Fruit fly (Drosophila melanogaster) whole organism, embryonic: ENCODE results near the gene cerv.
A peak's percentile ranks its signal among the peaks of the same experiment; 100 is the strongest.

Source experiments
- CG10147 ChIP-seq: fragments of 200-800 bp; sonication (Bioruptor generic); optimal IDR thresholded peaks from 2 replicates; lab custom pipeline; 2019; ENCODE audit warnings: missing biosample characterization, mild to moderate bottlenecking, missing genetic modification characterization, moderate library complexity
- CG10209 ChIP-seq: fragments of 200-800 bp; sonication (Bioruptor generic); optimal IDR thresholded peaks from 3 replicates; lab custom pipeline; 2017; ENCODE audit warnings: missing biosample characterization, mild to moderate bottlenecking, missing genetic modification characterization, missing genetic modification reagents
- CG10366 ChIP-seq: fragments of 200-800 bp; sonication (Bioruptor generic); IDR thresholded peaks from 2 replicates; pipeline ENCODE4 v1.3.6; 2022; ENCODE audit warnings: missing biosample characterization, missing genetic modification characterization
- CG10565 ChIP-seq: fragments of 200-800 bp; sonication (Bioruptor generic); optimal IDR thresholded peaks from 3 replicates; lab custom pipeline; 2016; ENCODE audit warnings: missing biosample characterization, mild to moderate bottlenecking, missing genetic modification characterization
- CG11093 ChIP-seq: fragments of 200-800 bp; sonication (Bioruptor generic); IDR thresholded peaks from 3 replicates; pipeline ENCODE4 v1.3.6; 2022; ENCODE audit warnings: missing biosample characterization, missing genetic modification characterization
- CG11723 ChIP-seq: fragments of 200-800 bp; sonication (Bioruptor generic); optimal IDR thresholded peaks from 2 replicates; lab custom pipeline; 2017; ENCODE audit warnings: missing biosample characterization, mild to moderate bottlenecking, missing genetic modification characterization
- CG12744 ChIP-seq: fragments of 200-800 bp; sonication (Bioruptor generic); optimal IDR thresholded peaks from 2 replicates; lab custom pipeline; 2016; ENCODE audit warnings: missing biosample characterization, missing genetic modification characterization
- CG13624 ChIP-seq: fragments of 200-800 bp; sonication (Bioruptor generic); optimal IDR thresholded peaks from 2 replicates; lab custom pipeline; 2016; ENCODE audit warnings: missing biosample characterization, missing genetic modification characterization
- CG14441 ChIP-seq: fragments of 200-800 bp; sonication (Bioruptor generic); IDR thresholded peaks from 2 replicates; pipeline ENCODE4 v1.3.6; 2022; ENCODE audit warnings: missing biosample characterization, missing genetic modification characterization
- CG14860 ChIP-seq: fragments of 200-800 bp; sonication (Bioruptor generic); IDR thresholded peaks from 3 replicates; pipeline ENCODE4 v1.3.6; 2022; ENCODE audit warnings: missing biosample characterization, missing genetic modification characterization; ENCODE audit not compliant: partially characterized antibody
- CG18011 ChIP-seq: fragments of 200-800 bp; sonication (Bioruptor generic); optimal IDR thresholded peaks from 2 replicates; lab custom pipeline; 2017; ENCODE audit warnings: missing biosample characterization, missing genetic modification characterization, mild to moderate bottlenecking, moderate library complexity, missing genotype
- CG18262 ChIP-seq: fragments of 200-800 bp; optimal IDR thresholded peaks from 3 replicates; lab custom pipeline; 2019; ENCODE audit warnings: missing biosample characterization, mild to moderate bottlenecking, missing genetic modification characterization, moderate library complexity
- CG2199 ChIP-seq: fragments of 200-800 bp; sonication (Bioruptor generic); IDR thresholded peaks from 3 replicates; pipeline ENCODE4 v1.3.6; 2022; ENCODE audit warnings: missing biosample characterization, missing genetic modification characterization
- CG31224 ChIP-seq: fragments of 200-800 bp; sonication (Bioruptor generic); IDR thresholded peaks from 2 replicates; pipeline ENCODE4 v1.3.6; 2022; ENCODE audit warnings: missing biosample characterization, missing genetic modification characterization
- CG4617 ChIP-seq: fragments of 200-800 bp; sonication (Bioruptor generic); optimal IDR thresholded peaks from 3 replicates; lab custom pipeline; 2016; ENCODE audit warnings: missing biosample characterization, missing genetic modification characterization, borderline replicate concordance
- CG4820 ChIP-seq: fragments of 200-800 bp; sonication (Bioruptor generic); optimal IDR thresholded peaks from 3 replicates; lab custom pipeline; 2016; ENCODE audit warnings: missing biosample characterization, missing genetic modification characterization
- CG6654 ChIP-seq: fragments of 200-800 bp; sonication (Bioruptor generic); optimal IDR thresholded peaks from 2 replicates; lab custom pipeline; 2017; ENCODE audit warnings: missing biosample characterization, mild to moderate bottlenecking, missing genetic modification characterization
- CG6791 ChIP-seq: fragments of 200-800 bp; sonication (Bioruptor generic); IDR thresholded peaks from 3 replicates; pipeline ENCODE4 v1.3.6; 2022; ENCODE audit warnings: missing biosample characterization, missing genetic modification characterization; ENCODE audit not compliant: partially characterized antibody
- CG6854 ChIP-seq: fragments of 200-800 bp; sonication (Bioruptor generic); optimal IDR thresholded peaks from 3 replicates; lab custom pipeline; 2017; ENCODE audit warnings: missing biosample characterization, mild to moderate bottlenecking, missing genetic modification characterization
- CG7372 ChIP-seq: fragments of 200-800 bp; sonication (Bioruptor generic); IDR thresholded peaks from 2 replicates; pipeline ENCODE4 v1.3.6; 2022; ENCODE audit warnings: missing biosample characterization, missing genetic modification characterization
- CG7786 ChIP-seq: fragments of 200-800 bp; sonication (Bioruptor generic); optimal IDR thresholded peaks from 2 replicates; lab custom pipeline; 2016; ENCODE audit warnings: missing biosample characterization, missing genetic modification characterization
- CG9727 ChIP-seq: fragments of 200-800 bp; sonication (Bioruptor generic); optimal IDR thresholded peaks from 3 replicates; lab custom pipeline; 2017; ENCODE audit warnings: missing biosample characterization, mild to moderate bottlenecking, missing genetic modification characterization
- CG9797 ChIP-seq: fragments of 200-800 bp; sonication (Bioruptor generic); optimal IDR thresholded peaks from 3 replicates; lab custom pipeline; 2018; ENCODE audit warnings: missing biosample characterization, mild to moderate bottlenecking, missing genetic modification characterization
- Doc3 ChIP-seq: fragments of 200-800 bp; sonication (Bioruptor generic); IDR thresholded peaks from 3 replicates; pipeline ENCODE4 v1.3.6; 2022; ENCODE audit warnings: missing biosample characterization, missing genetic modification characterization; ENCODE audit not compliant: partially characterized antibody
- Ets97D ChIP-seq: fragments of 200-800 bp; sonication (Bioruptor generic); optimal IDR thresholded peaks from 3 replicates; lab custom pipeline; 2016; ENCODE audit warnings: missing biosample characterization, missing genetic modification characterization
- Gug ChIP-seq: fragments of 200-800 bp; sonication (Bioruptor generic); IDR thresholded peaks from 4 replicates; pipeline ENCODE4 v1.3.6; 2022; ENCODE audit warnings: missing biosample characterization, missing genetic modification characterization
- Hsf ChIP-seq: fragments of 200-800 bp; sonication (Bioruptor generic); optimal IDR thresholded peaks from 3 replicates; lab custom pipeline; 2016; ENCODE audit warnings: missing biosample characterization, missing genetic modification characterization
- Nf-YC ChIP-seq: fragments of 200-800 bp; optimal IDR thresholded peaks from 3 replicates; lab custom pipeline; 2019; ENCODE audit warnings: missing biosample characterization, mild to moderate bottlenecking, missing genetic modification characterization, moderate library complexity
- Rx ChIP-seq: fragments of 200-800 bp; sonication (Bioruptor generic); IDR thresholded peaks from 2 replicates; pipeline ENCODE4 v1.3.6; 2022; ENCODE audit warnings: missing biosample characterization, missing genetic modification characterization
- Scr ChIP-seq: fragments of 200-800 bp; sonication (Bioruptor generic); IDR thresholded peaks from 2 replicates; pipeline ENCODE4 v1.3.6; 2022; ENCODE audit warnings: missing biosample characterization, missing genetic modification characterization; ENCODE audit not compliant: partially characterized antibody
- Ssrp ChIP-seq: fragments of 200-800 bp; sonication (Bioruptor generic); optimal IDR thresholded peaks from 2 replicates; lab custom pipeline; 2018; ENCODE audit warnings: missing biosample characterization, mild to moderate bottlenecking, missing genetic modification characterization, moderate library complexity
- abd-A ChIP-seq: fragments of 200-800 bp; sonication (Bioruptor generic); optimal IDR thresholded peaks from 3 replicates; lab custom pipeline; 2019; ENCODE audit warnings: missing biosample characterization, mild to moderate bottlenecking, missing genetic modification characterization, moderate library complexity
- aop ChIP-seq: fragments of 200-800 bp; sonication (Bioruptor generic); IDR thresholded peaks from 2 replicates; pipeline ENCODE4 v1.3.6; 2022; ENCODE audit warnings: missing biosample characterization, missing genetic modification characterization
- bcd ChIP-seq: fragments of 200-800 bp; sonication (Bioruptor generic); optimal IDR thresholded peaks from 2 replicates; lab custom pipeline; 2017; ENCODE audit warnings: missing biosample characterization, mild to moderate bottlenecking, missing genetic modification characterization
- dysf ChIP-seq: fragments of 200-800 bp; sonication (Bioruptor generic); IDR thresholded peaks from 3 replicates; pipeline ENCODE4 v1.3.6; 2022; ENCODE audit warnings: missing biosample characterization, missing genetic modification characterization
- fru ChIP-seq: fragments of >200 bp; optimal IDR thresholded peaks from 2 replicates; lab custom pipeline; 2017
- fu2 ChIP-seq: fragments of 200-800 bp; sonication (Bioruptor generic); optimal IDR thresholded peaks from 2 replicates; lab custom pipeline; 2016; ENCODE audit warnings: missing biosample characterization, missing genetic modification characterization
- gem ChIP-seq: fragments of 200-800 bp; sonication (Bioruptor generic); optimal IDR thresholded peaks from 2 replicates; lab custom pipeline; 2019; ENCODE audit warnings: missing biosample characterization, mild to moderate bottlenecking, missing genetic modification characterization, moderate library complexity
- ind ChIP-seq: fragments of 200-800 bp; sonication (Bioruptor generic); optimal IDR thresholded peaks from 3 replicates; lab custom pipeline; 2016; ENCODE audit warnings: missing biosample characterization, missing genetic modification characterization
- insv ChIP-seq, 2 experiments: fragments of 200-800 bp; sonication (Bioruptor generic); optimal IDR thresholded peaks; 3 replicates each; lab custom pipeline; 2016 to 2018; ENCODE audit warnings: missing biosample characterization in 2 of 2, missing genetic modification characterization in 2 of 2
- lbe ChIP-seq: fragments of 200-800 bp; sonication (Bioruptor generic); optimal IDR thresholded peaks from 2 replicates; lab custom pipeline; 2016; ENCODE audit warnings: missing biosample characterization, mild to moderate bottlenecking, missing genetic modification characterization
- lilli ChIP-seq: fragments of 200-800 bp; sonication (Bioruptor generic); optimal IDR thresholded peaks from 3 replicates; lab custom pipeline; 2016; ENCODE audit warnings: missing biosample characterization, missing genetic modification characterization
- nmo ChIP-seq: fragments of 200-800 bp; sonication (Bioruptor generic); optimal IDR thresholded peaks from 2 replicates; lab custom pipeline; 2018; ENCODE audit warnings: missing biosample characterization, mild to moderate bottlenecking, missing genetic modification characterization, moderate library complexity
- org-1 ChIP-seq: fragments of 200-800 bp; sonication (Bioruptor generic); optimal IDR thresholded peaks from 2 replicates; lab custom pipeline; 2017; ENCODE audit warnings: missing biosample characterization, missing genetic modification characterization
- run ChIP-seq: fragments of 200-800 bp; sonication (Bioruptor generic); optimal IDR thresholded peaks from 3 replicates; lab custom pipeline; 2018; ENCODE audit warnings: missing biosample characterization, mild to moderate bottlenecking, missing genetic modification characterization
- schlank ChIP-seq: fragments of 200-800 bp; sonication (Bioruptor generic); optimal IDR thresholded peaks from 2 replicates; lab custom pipeline; 2018; ENCODE audit warnings: missing biosample characterization, mild to moderate bottlenecking, missing genetic modification characterization
- slou ChIP-seq: fragments of 200-800 bp; sonication (Bioruptor generic); optimal IDR thresholded peaks from 3 replicates; lab custom pipeline; 2016; ENCODE audit warnings: missing biosample characterization, missing genetic modification characterization
- stwl ChIP-seq: fragments of 200-800 bp; sonication (Bioruptor generic); optimal IDR thresholded peaks from 3 replicates; lab custom pipeline; 2018; ENCODE audit warnings: missing biosample characterization, mild to moderate bottlenecking, missing genetic modification characterization, moderate library complexity
- tx ChIP-seq: fragments of 200-800 bp; sonication (Bioruptor generic); optimal IDR thresholded peaks from 2 replicates; lab custom pipeline; 2016; ENCODE audit warnings: missing biosample characterization, missing genetic modification characterization
- vvl ChIP-seq: fragments of 200-800 bp; sonication (Bioruptor generic); IDR thresholded peaks from 2 replicates; pipeline ENCODE4 v1.3.6; 2022; ENCODE audit warnings: missing biosample characterization, missing genetic modification characterization
- wdn ChIP-seq: fragments of 200-800 bp; sonication (Bioruptor generic); IDR thresholded peaks from 2 replicates; pipeline ENCODE4 v1.3.6; 2022; ENCODE audit warnings: missing biosample characterization, missing genetic modification characterization
- zfh2 ChIP-seq: fragments of 200-800 bp; sonication (Bioruptor generic); optimal IDR thresholded peaks from 2 replicates; lab custom pipeline; 2016; ENCODE audit warnings: missing biosample characterization, missing genetic modification characterization

cerv gene

DNA sequence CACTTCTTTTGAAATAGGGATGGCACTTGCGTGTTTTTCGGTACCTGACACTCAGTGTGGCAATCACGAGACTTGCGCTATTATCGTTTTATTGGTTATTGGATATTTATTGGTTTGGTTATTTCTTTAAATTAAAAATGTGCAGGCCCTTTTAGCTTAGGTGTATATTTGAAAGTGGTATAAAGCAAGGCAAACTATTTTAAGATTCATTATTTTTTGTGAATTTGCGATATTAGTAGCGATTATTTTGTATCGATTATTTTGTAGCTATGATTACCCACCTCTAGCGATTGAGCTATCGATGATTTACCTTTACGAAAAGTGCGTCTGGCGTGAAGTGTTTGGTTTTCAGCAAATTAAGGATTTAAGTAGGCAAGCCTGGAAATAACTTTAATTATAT is 4.9 kb upstream of the cerv start, which contains the start of the genes CG9215 and CG8097 (continued):
- TF ChIP-seq tx (GFP tag; lab: Kevin White, UChicago), result no peak
- TF ChIP-seq CG10565, result no peak
- peak; percentile 36 for TF ChIP-seq fu2
- TF ChIP-seq CG10147 (GFP tag; lab: Kevin White, UChicago), result peak; percentile 37
- TF ChIP-seq CG9797, result peak; percentile 31
- peak; percentile 10 for TF ChIP-seq Ssrp (tag; lab: Kevin White, UChicago)
- TF ChIP-seq CG14441 (GFP tag; lab: Robert Waterston, UW), result no peak
- peak; percentile 53 for TF ChIP-seq Nf-YC
- TF ChIP-seq CG9727 (GFP tag; lab: Kevin White, UChicago), result peak; percentile 36
- TF ChIP-seq CG4617, result peak; percentile 39
- no peak for TF ChIP-seq Rx (GFP tag; lab: Robert Waterston, UW)
- TF ChIP-seq CG6654 (GFP tag; lab: Kevin White, UChicago), result no peak
- TF ChIP-seq slou (GFP tag; lab: Kevin White, UChicago), result peak; percentile 36
- TF ChIP-seq CG18011 (GFP tag; lab: Kevin White, UChicago), result peak; percentile 8
- peak; percentile 11 for TF ChIP-seq CG18262
- no peak for TF ChIP-seq gem (tag; lab: Kevin White, UChicago)
- peak; percentile 0 for TF ChIP-seq CG4820 (GFP tag; lab: Kevin White, UChicago)
- peak; percentile 96 for TF ChIP-seq CG14860 (GFP tag; lab: Robert Waterston, UW)
- no peak for TF ChIP-seq schlank (tag; lab: Kevin White, UChicago)
- no peak for TF ChIP-seq abd-A
- TF ChIP-seq Doc3 (GFP tag; lab: Robert Waterston, UW), result peak; percentile 97
- no peak for TF ChIP-seq Gug (GFP tag; lab: Robert Waterston, UW)
- no peak for TF ChIP-seq fru
- peak; percentile 65 for TF ChIP-seq lilli
- peak; percentile 54 for TF ChIP-seq zfh2 (GFP tag; lab: Kevin White, UChicago)
- peak; percentile 30 for TF ChIP-seq ind (GFP tag; lab: Kevin White, UChicago)
- peak; percentile 47 for TF ChIP-seq CG13624 (GFP tag; lab: Kevin White, UChicago)
- no peak for TF ChIP-seq CG12744 (GFP tag; lab: Kevin White, UChicago)
- TF ChIP-seq CG6791 (GFP tag; lab: Robert Waterston, UW), result peak; percentile 87
- no peak for TF ChIP-seq vvl (GFP tag; lab: Robert Waterston, UW)
- no peak for TF ChIP-seq wdn (GFP tag; lab: Robert Waterston, UW)
- TF ChIP-seq CG7372 (GFP tag; lab: Robert Waterston, UW), result no peak
- no peak for TF ChIP-seq insv (GFP tag; optimal IDR thresholded peaks at IDR 0.05; lab: Kevin White, UChicago)
- TF ChIP-seq Hsf (GFP tag; lab: Kevin White, UChicago), result peak; percentile 65
- TF ChIP-seq CG10209 (GFP tag; lab: Kevin White, UChicago), result no peak
- TF ChIP-seq stwl (tag; lab: Kevin White, UChicago), result peak; percentile 62
- peak; percentile 61 for TF ChIP-seq nmo
- peak; percentile 98 for TF ChIP-seq Scr
- no peak for TF ChIP-seq bcd (GFP tag; lab: Kevin White, UChicago)
- no peak for TF ChIP-seq org-1 (GFP tag; lab: Kevin White, UChicago)
- TF ChIP-seq CG2199 (GFP tag; lab: Robert Waterston, UW), result no peak
- TF ChIP-seq run (tag; lab: Kevin White, UChicago), result no peak
- no peak for TF ChIP-seq CG11723
- TF ChIP-seq dysf, result no peak
- TF ChIP-seq Ets97D (GFP tag; lab: Kevin White, UChicago), result peak; percentile 51
- no peak for TF ChIP-seq CG10366 (GFP tag; lab: Robert Waterston, UW)
- TF ChIP-seq CG6854 (GFP tag; lab: Kevin White, UChicago), result no peak
- no peak for TF ChIP-seq CG31224 (GFP tag; lab: Robert Waterston, UW)
- TF ChIP-seq CG11093 (GFP tag; lab: Robert Waterston, UW), result no peak
- peak; percentile 31 for TF ChIP-seq lbe (GFP tag; lab: Kevin White, UChicago)
- TF ChIP-seq aop (GFP tag; lab: Robert Waterston, UW), result no peak
- TF ChIP-seq CG7786 (GFP tag; lab: Kevin White, UChicago), result peak; percentile 41
